Fruit fly (Drosophila melanogaster) ovary, adult (tissue): ENCODE results near the gene VhaM9.7-b.

ENCODE experiments used
- CG17801 ChIP-seq: fragments of 200-800 bp; optimal IDR thresholded peaks from 2 replicates; lab custom pipeline; 2019; ENCODE audit warnings: missing biosample characterization, mild to moderate bottlenecking, missing genetic modification characterization, moderate library complexity; ENCODE audit not compliant: partially characterized antibody

Gene VhaM9.7-b

DNA sequence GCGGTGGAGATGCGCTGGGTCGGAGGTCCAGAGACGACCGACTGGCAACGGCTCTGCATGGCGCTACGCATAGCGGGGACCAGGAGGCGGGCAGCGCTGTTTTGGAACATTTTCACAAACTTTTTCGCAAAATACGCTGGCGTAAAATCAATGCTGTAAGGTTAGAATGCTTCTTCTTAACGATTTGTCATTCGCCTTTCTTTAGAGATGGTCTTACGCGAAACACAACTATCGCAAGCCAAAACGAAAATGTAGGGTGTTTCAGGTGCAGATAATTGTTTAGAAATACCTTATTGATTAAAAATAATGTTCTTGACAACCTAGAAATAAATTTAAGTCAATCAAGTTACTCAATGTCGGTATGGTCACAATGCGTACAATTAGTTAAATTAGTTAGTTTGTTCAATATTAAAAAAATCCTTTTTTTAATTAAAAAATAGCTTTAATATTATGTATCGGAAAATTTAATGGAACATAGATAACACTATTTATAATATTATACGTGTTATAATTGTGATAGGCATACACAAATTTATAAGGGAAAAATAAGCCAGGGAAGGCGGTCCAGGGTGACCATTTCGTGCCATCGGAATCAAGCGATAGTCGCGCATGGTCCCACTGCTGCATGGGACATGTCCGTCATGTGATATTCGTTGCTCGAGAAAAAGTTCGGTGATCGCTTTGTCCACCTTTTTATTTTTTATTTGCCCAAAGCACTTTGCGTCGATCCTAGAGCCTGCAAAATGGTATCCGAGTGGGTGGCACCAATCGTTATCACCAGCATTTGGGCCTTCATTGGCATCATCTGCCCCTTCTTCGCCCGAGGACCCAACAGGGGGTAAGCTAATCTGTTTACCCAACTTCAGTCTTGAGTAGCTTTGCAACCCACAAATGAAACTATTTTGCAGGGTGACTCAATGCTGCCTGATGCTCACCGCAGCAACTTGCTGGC lies at the start of gene VhaM9.7-b, which contains the start of gene COX8:
Gene VhaM9.7-b (plus strand): TSS at position 618 of the 952 bp plus-strand sequence.
Gene COX8 (minus strand): TSS at position 203 of the 952 bp plus-strand sequence.
- TF ChIP-seq CG17801 (GFP tag; lab: Kevin White, UChicago): peak; percentile 33

DNA sequence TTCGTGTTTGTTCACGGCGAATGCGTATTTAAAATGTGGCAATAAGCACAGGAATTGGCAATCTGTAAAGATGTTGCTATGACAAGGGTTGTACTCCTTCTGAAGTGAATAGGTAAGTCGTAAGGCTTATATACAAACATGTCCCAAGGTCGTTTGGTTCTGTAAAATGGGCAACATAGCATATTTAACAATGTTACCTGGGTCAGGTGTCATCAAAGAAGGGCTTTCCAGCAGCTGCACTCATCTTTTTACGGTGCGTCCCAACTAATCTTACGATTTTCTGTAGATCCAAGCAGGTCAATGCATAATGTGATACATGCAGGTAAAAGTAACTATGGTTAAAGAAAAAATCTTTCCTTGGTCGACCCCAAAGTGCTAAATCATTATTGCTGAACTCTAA lies 49.2 kb upstream of the VhaM9.7-b start, which contains the start of gene Neu2:
Gene Neu2 (minus strand): TSS at position 101 of the 400 bp plus-strand sequence.
- no peak for TF ChIP-seq CG17801 (GFP tag; lab: Kevin White, UChicago)

dm6 chr3L:21492723-21493316 lies 46.8 kb upstream of the VhaM9.7-b start, which contains the start of the genes CG7202 and CG7519:
Gene CG7202 (minus strand): TSS chr3L:21492773.
Gene CG7519 (plus strand): TSS chr3L:21493083.
- no peak for TF ChIP-seq CG17801 (GFP tag; lab: Kevin White, UChicago)

DNA sequence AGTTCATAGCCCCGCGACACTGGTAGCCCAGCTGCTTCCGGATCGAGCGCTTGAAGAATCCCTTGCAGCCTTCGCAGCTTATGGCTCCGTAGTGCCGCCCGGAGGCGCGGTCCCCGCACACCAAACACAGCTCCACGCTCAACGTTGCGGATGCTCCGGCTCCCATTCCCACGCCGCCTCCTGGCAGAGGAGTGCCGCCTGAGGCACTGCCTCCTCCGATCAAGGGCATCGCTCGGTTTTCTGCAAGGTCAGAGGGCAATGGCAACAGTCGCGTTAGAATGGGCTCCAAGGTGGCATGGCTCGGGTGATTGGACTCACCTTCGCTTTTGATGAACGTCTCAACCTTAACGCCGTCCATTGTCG lies 43.2 kb upstream of the VhaM9.7-b start:
- no peak for TF ChIP-seq CG17801 (GFP tag; lab: Kevin White, UChicago)

DNA sequence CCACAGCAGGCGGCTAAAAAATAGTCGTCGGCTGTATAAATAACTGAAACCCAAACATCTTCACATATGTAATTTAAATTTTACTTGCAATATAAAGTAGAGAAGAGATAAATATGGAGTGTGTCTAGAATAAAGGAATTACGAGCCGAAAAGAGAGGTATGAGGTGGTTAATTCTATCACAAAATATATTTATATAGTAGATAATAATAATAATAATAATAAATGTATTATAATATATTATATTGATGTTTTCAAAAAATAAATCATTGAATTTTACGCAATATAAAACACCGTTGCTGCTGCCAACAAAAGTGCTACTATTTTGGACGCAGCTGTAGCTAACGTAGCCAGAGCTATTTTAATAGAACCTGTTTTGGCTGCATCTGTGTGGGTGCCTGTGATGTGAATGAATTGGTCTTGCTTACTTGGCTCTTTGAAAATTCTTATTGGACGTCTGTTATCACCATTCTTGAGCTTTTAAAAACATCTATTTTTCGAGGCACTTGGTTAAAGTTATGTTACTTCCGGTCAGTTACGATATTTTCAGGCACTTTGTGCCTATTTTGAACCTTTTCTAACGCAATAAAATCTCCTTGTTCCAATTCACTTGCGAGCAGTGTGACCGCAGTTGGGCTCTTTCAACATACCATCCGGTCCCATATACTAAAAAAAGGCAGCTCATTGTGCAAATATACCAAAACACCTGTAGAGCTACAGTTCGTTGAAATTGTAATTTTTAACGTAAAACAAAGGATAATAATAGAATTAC lies 42.6 kb upstream of the VhaM9.7-b start, which contains the start of gene Hr78:
Gene Hr78 (minus strand): TSS at position 630 of the 770 bp plus-strand sequence.
- TF ChIP-seq CG17801 (GFP tag; lab: Kevin White, UChicago): peak; percentile 67

dm6 chr3L:21501172-21501571 lies 38.5 kb upstream of the VhaM9.7-b start, which contains the start of gene Est-Q:
Gene Est-Q (plus strand): TSS chr3L:21501421.
- TF ChIP-seq CG17801 (GFP tag; lab: Kevin White, UChicago): no peak

- TF ChIP-seq CG17801 (GFP tag; lab: Kevin White, UChicago): no peak
These were observed 37.7 kb upstream of the VhaM9.7-b start for dm6 chr3L:21501928-21502327.

- TF ChIP-seq CG17801 (GFP tag; lab: Kevin White, UChicago): peak; percentile 39
These were observed 32.2 kb upstream of the VhaM9.7-b start, which contains the start of the genes Glg1 and M6 for dm6 chr3L:21507354-21507928. Gene Glg1 (minus strand): TSS chr3L:21507538. Gene M6 (plus strand): TSS chr3L:21507852.

DNA sequence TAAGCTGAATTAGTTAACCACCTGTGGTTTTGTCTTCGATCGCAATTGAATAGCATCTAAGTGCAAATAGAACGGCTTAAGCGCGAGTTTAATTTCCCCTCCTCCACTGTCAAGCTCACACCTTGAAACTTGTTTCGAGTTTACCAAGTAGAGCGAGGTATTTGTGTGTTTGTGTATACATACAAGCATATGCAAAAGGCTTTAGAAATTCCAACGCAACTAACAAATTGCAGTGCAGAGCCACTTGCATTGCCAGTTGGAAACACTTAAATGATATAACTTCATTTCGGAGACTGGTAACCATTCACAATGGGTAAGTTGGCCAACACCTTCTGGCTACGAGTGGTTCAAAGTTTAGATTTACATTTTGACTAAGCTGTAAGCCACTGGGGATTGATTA lies 31.7 kb upstream of the VhaM9.7-b start:
- TF ChIP-seq CG17801 (GFP tag; lab: Kevin White, UChicago): no peak

- no peak for TF ChIP-seq CG17801 (GFP tag; lab: Kevin White, UChicago)
These were observed 31.0 kb upstream of the VhaM9.7-b start for dm6 chr3L:21508621-21509020.

DNA sequence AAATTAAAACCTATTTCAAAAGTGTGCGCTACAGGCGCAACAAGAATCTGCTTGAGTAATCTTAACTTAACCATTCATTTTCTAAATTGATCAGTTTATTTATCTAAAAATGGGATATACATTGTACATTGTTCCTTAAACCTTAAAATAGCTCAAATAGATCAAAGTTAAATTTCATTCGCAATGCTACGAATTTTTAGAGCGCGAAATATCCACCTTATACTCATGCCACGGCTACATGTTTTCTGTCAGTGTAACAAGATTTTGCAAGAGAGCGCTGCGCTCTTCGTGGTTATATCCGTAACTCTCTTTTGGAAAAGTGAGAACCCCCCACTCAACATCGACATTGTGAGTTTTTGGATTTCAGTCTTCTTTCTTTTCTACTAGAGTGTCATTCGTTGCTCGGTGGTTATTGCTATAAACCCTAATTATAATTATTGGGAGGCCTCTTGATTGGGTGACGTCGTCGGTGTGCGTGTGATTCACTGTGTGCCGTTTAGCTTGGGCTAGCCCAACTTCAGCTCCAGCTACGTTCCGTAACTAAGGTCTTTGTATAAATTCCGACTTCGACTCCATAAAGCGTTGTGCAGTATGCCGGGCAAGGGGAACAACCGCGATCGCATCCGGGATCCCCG lies 30.1 kb upstream of the VhaM9.7-b start:
- TF ChIP-seq CG17801 (GFP tag; lab: Kevin White, UChicago): peak; percentile 30

DNA sequence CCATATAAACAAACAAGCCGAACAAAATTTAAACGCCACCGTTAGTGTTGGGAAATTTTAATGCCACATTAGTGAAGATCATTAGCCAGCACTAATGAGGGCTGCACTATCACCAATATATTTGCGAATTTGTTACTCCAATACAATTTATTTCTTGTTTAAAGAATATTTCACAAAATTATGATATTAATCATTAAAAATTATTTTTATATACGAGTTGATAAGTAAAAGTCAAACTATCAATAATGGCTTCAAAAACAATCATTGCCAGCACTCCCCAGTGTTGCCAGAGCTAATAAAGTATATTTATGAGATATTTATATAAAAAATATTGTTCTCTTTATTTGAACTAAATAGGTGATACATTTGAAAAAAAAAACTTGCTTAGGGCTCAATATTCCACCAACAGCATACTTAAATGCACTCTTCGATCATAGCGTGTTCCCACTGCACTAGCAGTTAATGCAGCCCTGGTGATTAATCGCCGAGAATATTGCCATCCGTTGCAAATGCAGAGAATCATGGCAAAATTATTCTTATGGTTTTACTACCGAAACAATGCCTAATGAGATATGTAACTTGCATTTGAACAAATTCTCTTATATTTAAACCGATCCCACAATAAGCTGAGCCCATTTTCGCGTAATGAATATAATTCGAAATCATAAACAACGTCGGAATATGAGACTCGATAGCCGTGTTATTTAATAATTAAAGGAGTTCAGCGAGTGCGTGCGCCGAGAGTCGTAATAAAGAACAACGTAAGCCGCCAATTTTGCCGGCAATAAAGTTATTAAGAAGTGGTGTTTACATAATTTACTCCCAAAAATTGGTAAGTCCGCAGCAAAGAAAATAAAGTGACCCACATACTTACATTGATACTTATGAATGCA lies 23.6 kb upstream of the VhaM9.7-b start, which contains the start of the genes SAK and Cdk12:
Gene SAK (minus strand): TSS at position 65 of the 893 bp plus-strand sequence.
Gene Cdk12 (plus strand): TSS at position 484 of the 893 bp plus-strand sequence.
- TF ChIP-seq CG17801 (GFP tag; lab: Kevin White, UChicago): peak; percentile 86
